Fruit fly (Drosophila melanogaster): ENCODE measurements around the gene CG32269.

- TF ChIP-seq tna (GFP tag; IDR thresholded peaks at IDR 0.05; ENCODE audit: partially characterized antibody) (no peak), CG18764 (GFP tag; optimal IDR thresholded peaks at IDR 0.05) (no peak), CG3407 (GFP tag; optimal IDR thresholded peaks at IDR 0.05) (no peak), CG11085 (GFP tag; IDR thresholded peaks at IDR 0.05) (no peak), CG2875 (GFP tag; optimal IDR thresholded peaks at IDR 0.05) (no peak), psq (GFP tag; optimal IDR thresholded peaks at IDR 0.05) (no peak), ara (GFP tag; IDR thresholded peaks at IDR 0.05) (no peak), caup (GFP tag; optimal IDR thresholded peaks at IDR 0.05; ENCODE audit: severe bottlenecking) (no peak), CG10274 (GFP tag; optimal IDR thresholded peaks at IDR 0.05) (no peak), Ravus (GFP tag; IDR thresholded peaks at IDR 0.05) (no peak), CG8290 (GFP tag; optimal IDR thresholded peaks at IDR 0.05) (no peak), CG8290 (tag; optimal IDR thresholded peaks at IDR 0.05) (no peak), CG6654 (GFP tag; optimal IDR thresholded peaks at IDR 0.05) (no peak), Dref (GFP tag; IDR thresholded peaks at IDR 0.05) (no peak), CG11560 (tag; IDR thresholded peaks at IDR 0.05) (no peak)
Observed at dm6 chr3L:3162584-3162983, 46.2 kb downstream of the CG32269 start.
